Fruit fly (Drosophila melanogaster) whole organism, embryonic: ENCODE measurements around the gene CG10195.
A peak's percentile ranks its signal among the peaks of the same experiment; 100 is the strongest.

Source experiments
- Adf1 ChIP-seq: fragments of 200-800 bp; sonication (Bioruptor generic); IDR thresholded peaks from 2 replicates; pipeline ENCODE4 v1.3.6; 2022; ENCODE audit warnings: missing biosample characterization, missing genetic modification characterization
- Antp ChIP-seq: fragments of 200-800 bp; sonication (Bioruptor generic); optimal IDR thresholded peaks from 3 replicates; lab custom pipeline; 2016; ENCODE audit warnings: missing biosample characterization, missing genetic modification characterization
- CG10147 ChIP-seq: fragments of 200-800 bp; sonication (Bioruptor generic); optimal IDR thresholded peaks from 2 replicates; lab custom pipeline; 2019; ENCODE audit warnings: missing biosample characterization, mild to moderate bottlenecking, missing genetic modification characterization, moderate library complexity
- CG10431 ChIP-seq: fragments of 200-800 bp; sonication (Bioruptor generic); optimal IDR thresholded peaks from 3 replicates; lab custom pipeline; 2018; ENCODE audit warnings: missing biosample characterization, mild to moderate bottlenecking, missing genetic modification characterization
- CG12744 ChIP-seq: fragments of 200-800 bp; sonication (Bioruptor generic); optimal IDR thresholded peaks from 2 replicates; lab custom pipeline; 2016; ENCODE audit warnings: missing biosample characterization, missing genetic modification characterization
- CG13296 ChIP-seq: fragments of 200-800 bp; sonication (Bioruptor generic); optimal IDR thresholded peaks from 3 replicates; lab custom pipeline; 2018; ENCODE audit warnings: missing biosample characterization, mild to moderate bottlenecking, missing genetic modification characterization
- CG14014 ChIP-seq: fragments of 200-800 bp; sonication (Bioruptor generic); IDR thresholded peaks from 2 replicates; pipeline ENCODE4 v1.3.6; 2022; ENCODE audit warnings: missing biosample characterization, missing genetic modification characterization
- CG14050 ChIP-seq: fragments of 200-800 bp; sonication (Bioruptor generic); IDR thresholded peaks from 3 replicates; pipeline ENCODE4 v1.3.6; 2022; ENCODE audit warnings: missing biosample characterization, missing genetic modification characterization
- CG15269 ChIP-seq: fragments of 200-800 bp; sonication (Bioruptor generic); optimal IDR thresholded peaks from 2 replicates; lab custom pipeline; 2018; ENCODE audit warnings: missing biosample characterization, mild to moderate bottlenecking, missing genetic modification characterization, moderate library complexity
- CG15514 ChIP-seq: fragments of 200-800 bp; sonication (Bioruptor generic); optimal IDR thresholded peaks from 3 replicates; lab custom pipeline; 2017; ENCODE audit warnings: missing biosample characterization, missing genetic modification characterization, mild to moderate bottlenecking, moderate library complexity, missing genetic modification reagents
- CG18599 ChIP-seq: fragments of 200-800 bp; sonication (Bioruptor generic); optimal IDR thresholded peaks from 3 replicates; lab custom pipeline; 2017; ENCODE audit warnings: missing biosample characterization, missing genetic modification characterization, mild to moderate bottlenecking, moderate library complexity, missing genetic modification reagents
- CG2120 ChIP-seq: fragments of 200-800 bp; sonication (Bioruptor generic); optimal IDR thresholded peaks from 3 replicates; lab custom pipeline; 2016; ENCODE audit warnings: missing biosample characterization, missing genetic modification characterization
- CG32767 ChIP-seq: fragments of 200-800 bp; sonication (Bioruptor generic); IDR thresholded peaks from 2 replicates; pipeline ENCODE4 v1.3.6; 2022; ENCODE audit warnings: missing biosample characterization, missing genetic modification characterization
- CG6254 ChIP-seq: fragments of 200-800 bp; sonication (Bioruptor generic); optimal IDR thresholded peaks from 3 replicates; lab custom pipeline; 2017; ENCODE audit warnings: mild to moderate bottlenecking, missing biosample characterization, missing genetic modification reagents, missing genetic modification characterization
- CG6689 ChIP-seq: fragments of 200-800 bp; sonication (Bioruptor generic); IDR thresholded peaks from 2 replicates; pipeline ENCODE4 v1.3.6; 2022; ENCODE audit warnings: missing biosample characterization, missing genetic modification characterization
- CG8478 ChIP-seq: fragments of >200 bp; optimal IDR thresholded peaks from 2 replicates; lab custom pipeline; 2018
- CG9437 ChIP-seq: fragments of 200-800 bp; sonication (Bioruptor generic); optimal IDR thresholded peaks from 2 replicates; lab custom pipeline; 2018; ENCODE audit warnings: missing biosample characterization, mild to moderate bottlenecking, missing genetic modification characterization
- CG9727 ChIP-seq: fragments of 200-800 bp; sonication (Bioruptor generic); optimal IDR thresholded peaks from 3 replicates; lab custom pipeline; 2017; ENCODE audit warnings: missing biosample characterization, mild to moderate bottlenecking, missing genetic modification characterization
- CG9817 ChIP-seq: fragments of 200-800 bp; sonication (Bioruptor generic); optimal IDR thresholded peaks from 2 replicates; lab custom pipeline; 2018; ENCODE audit warnings: missing biosample characterization, mild to moderate bottlenecking, missing genetic modification characterization, moderate library complexity
- Camta ChIP-seq: fragments of 200-800 bp; sonication (Bioruptor generic); optimal IDR thresholded peaks from 2 replicates; lab custom pipeline; 2016; ENCODE audit warnings: missing biosample characterization, missing genetic modification characterization
- D19A ChIP-seq: fragments of 200-800 bp; optimal IDR thresholded peaks from 3 replicates; lab custom pipeline; 2019; ENCODE audit warnings: missing biosample characterization, mild to moderate bottlenecking, missing genetic modification characterization, moderate library complexity
- Dek ChIP-seq: fragments of 200-800 bp; sonication (Bioruptor generic); optimal IDR thresholded peaks from 3 replicates; lab custom pipeline; 2019; ENCODE audit warnings: missing biosample characterization, mild to moderate bottlenecking, missing genetic modification characterization, moderate library complexity
- GATAe ChIP-seq: fragments of 200-800 bp; sonication (Bioruptor generic); conservative IDR thresholded peaks from 2 replicates; pipeline ENCODE4 v1.3.6; 2022; ENCODE audit warnings: missing biosample characterization, missing genetic modification characterization
- Gug ChIP-seq: fragments of 200-800 bp; sonication (Bioruptor generic); IDR thresholded peaks from 4 replicates; pipeline ENCODE4 v1.3.6; 2022; ENCODE audit warnings: missing biosample characterization, missing genetic modification characterization
- HLH4C ChIP-seq: fragments of 200-800 bp; sonication (Bioruptor generic); IDR thresholded peaks from 3 replicates; pipeline ENCODE4 v1.3.6; 2022; ENCODE audit warnings: missing biosample characterization, missing genetic modification characterization; ENCODE audit not compliant: partially characterized antibody
- HmgD ChIP-seq: fragments of 200-800 bp; sonication (Bioruptor generic); optimal IDR thresholded peaks from 3 replicates; lab custom pipeline; 2016; ENCODE audit warnings: missing biosample characterization, missing genetic modification characterization
- Hmr ChIP-seq: fragments of 200-800 bp; sonication (Bioruptor generic); optimal IDR thresholded peaks from 3 replicates; lab custom pipeline; 2017; ENCODE audit warnings: mild to moderate bottlenecking, missing biosample characterization, missing genetic modification reagents, missing genetic modification characterization
- Jarid2 ChIP-seq: fragments of 200-800 bp; sonication (Bioruptor generic); optimal IDR thresholded peaks from 3 replicates; lab custom pipeline; 2017; ENCODE audit warnings: mild to moderate bottlenecking, missing biosample characterization, missing genetic modification reagents, missing genetic modification characterization
- Side ChIP-seq: fragments of 200-800 bp; sonication (Bioruptor generic); optimal IDR thresholded peaks from 2 replicates; lab custom pipeline; 2016; ENCODE audit warnings: missing biosample characterization, missing genetic modification characterization
- Sin3A ChIP-seq: fragments of >200 bp; optimal IDR thresholded peaks from 2 replicates; lab custom pipeline; 2018
- Ssrp ChIP-seq: fragments of 200-800 bp; sonication (Bioruptor generic); optimal IDR thresholded peaks from 2 replicates; lab custom pipeline; 2018; ENCODE audit warnings: missing biosample characterization, mild to moderate bottlenecking, missing genetic modification characterization, moderate library complexity
- Trl ChIP-seq, 3 experiments: fragments of >200 bp in 2 of 3; fragments of 200-800 bp in 1 of 3; sonication (Bioruptor generic) in 1 of 3; optimal IDR thresholded peaks; 2 replicates in 1 of 3; 3 replicates in 2 of 3; lab custom pipeline; 2016 to 2017; ENCODE audit warnings: missing biosample characterization in 1 of 3, missing genetic modification characterization in 1 of 3
- Xrp1 ChIP-seq: fragments of 200-800 bp; sonication (Bioruptor generic); IDR thresholded peaks from 2 replicates; pipeline ENCODE4 v1.3.6; 2022; ENCODE audit warnings: missing biosample characterization, missing genetic modification characterization
- bcd ChIP-seq: fragments of 200-800 bp; sonication (Bioruptor generic); optimal IDR thresholded peaks from 2 replicates; lab custom pipeline; 2017; ENCODE audit warnings: missing biosample characterization, mild to moderate bottlenecking, missing genetic modification characterization
- dm ChIP-seq: fragments of 200-800 bp; sonication (Bioruptor generic); optimal IDR thresholded peaks from 3 replicates; lab custom pipeline; 2016; ENCODE audit warnings: missing biosample characterization, missing genetic modification characterization
- ems ChIP-seq: fragments of 200-800 bp; sonication (Bioruptor generic); optimal IDR thresholded peaks from 3 replicates; lab custom pipeline; 2016; ENCODE audit warnings: missing biosample characterization, missing genetic modification characterization
- eve ChIP-seq, 2 experiments: fragments of >200 bp; optimal IDR thresholded peaks; 2 replicates each; lab custom pipeline; 2017; ENCODE audit warnings: missing biosample characterization in 2 of 2, missing genetic modification characterization in 2 of 2
- grau ChIP-seq: fragments of 200-800 bp; optimal IDR thresholded peaks from 3 replicates; lab custom pipeline; 2019; ENCODE audit warnings: missing biosample characterization, mild to moderate bottlenecking, missing genetic modification characterization, moderate library complexity
- grn ChIP-seq: fragments of 200-800 bp; sonication (Bioruptor generic); optimal IDR thresholded peaks from 3 replicates; lab custom pipeline; 2017; ENCODE audit warnings: missing biosample characterization, missing genetic modification characterization
- gsb ChIP-seq: fragments of 200-800 bp; sonication (Bioruptor generic); IDR thresholded peaks from 2 replicates; pipeline ENCODE4 v1.3.6; 2022; ENCODE audit warnings: missing biosample characterization, missing genetic modification characterization
- lmd ChIP-seq: fragments of 200-800 bp; sonication (Bioruptor generic); IDR thresholded peaks from 2 replicates; pipeline ENCODE4 v1.3.6; 2022; ENCODE audit warnings: missing biosample characterization, missing genetic modification characterization
- mam ChIP-seq: fragments of 200-800 bp; sonication (Bioruptor generic); optimal IDR thresholded peaks from 3 replicates; lab custom pipeline; 2016; ENCODE audit warnings: missing biosample characterization, missing genetic modification characterization
- nerfin-2 ChIP-seq: fragments of 200-800 bp; sonication (Bioruptor generic); IDR thresholded peaks from 2 replicates; pipeline ENCODE4 v1.3.6; 2022; ENCODE audit warnings: missing biosample characterization, missing genetic modification characterization; ENCODE audit not compliant: partially characterized antibody
- nom ChIP-seq: fragments of 200-800 bp; sonication (Bioruptor generic); optimal IDR thresholded peaks from 2 replicates; lab custom pipeline; 2017; ENCODE audit warnings: missing biosample characterization, missing genetic modification characterization, mild to moderate bottlenecking, moderate library complexity, missing genetic modification reagents
- otp ChIP-seq: fragments of 200-800 bp; sonication (Bioruptor generic); IDR thresholded peaks from 3 replicates; pipeline ENCODE4, ENCODE4 v1.3.6; 2022; ENCODE audit warnings: missing biosample characterization, missing genetic modification characterization
- slou ChIP-seq: fragments of 200-800 bp; sonication (Bioruptor generic); optimal IDR thresholded peaks from 3 replicates; lab custom pipeline; 2016; ENCODE audit warnings: missing biosample characterization, missing genetic modification characterization
- sqz ChIP-seq: fragments of 200-800 bp; sonication (Bioruptor generic); optimal IDR thresholded peaks from 3 replicates; lab custom pipeline; 2018; ENCODE audit warnings: missing biosample characterization, mild to moderate bottlenecking, missing genetic modification characterization
- sr ChIP-seq: fragments of 200-800 bp; sonication (Bioruptor generic); IDR thresholded peaks from 3 replicates; pipeline ENCODE4 v1.3.6; 2022; ENCODE audit warnings: missing biosample characterization, missing genetic modification characterization
- toy ChIP-seq: fragments of 200-800 bp; sonication (Bioruptor generic); IDR thresholded peaks from 2 replicates; pipeline ENCODE4 v1.3.6; 2022; ENCODE audit warnings: missing biosample characterization, missing genetic modification characterization
- tup ChIP-seq: fragments of 200-800 bp; sonication (Bioruptor generic); optimal IDR thresholded peaks from 2 replicates; lab custom pipeline; 2016; ENCODE audit warnings: missing biosample characterization, mild to moderate bottlenecking, missing genetic modification characterization, moderate library complexity
- usp ChIP-seq: fragments of >200 bp; optimal IDR thresholded peaks from 2 replicates; lab custom pipeline; 2017; ENCODE audit warnings: missing biosample characterization, missing genetic modification characterization
- vfl ChIP-seq: fragments of 200-800 bp; sonication (Bioruptor generic); optimal IDR thresholded peaks from 2 replicates; lab custom pipeline; 2016; ENCODE audit warnings: missing biosample characterization, missing genetic modification characterization

Gene CG10195

DNA sequence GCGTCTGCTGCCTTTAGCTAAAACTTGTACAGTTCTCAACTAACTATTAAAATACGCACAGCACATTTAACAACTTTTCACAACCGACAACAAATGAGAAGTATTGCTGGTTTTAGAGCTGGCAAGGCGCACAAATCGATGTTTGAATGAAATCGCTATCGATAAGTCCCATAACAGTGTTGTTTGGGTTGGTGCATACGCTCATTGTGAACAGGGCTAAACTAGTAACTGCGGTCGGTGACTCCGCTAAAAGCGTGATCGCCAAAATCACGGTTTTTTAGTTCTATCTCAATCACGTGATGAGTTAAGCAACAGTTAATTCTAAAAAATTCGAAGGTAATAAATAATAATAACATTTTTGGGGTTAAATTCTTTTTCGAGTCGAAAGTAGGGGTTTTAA, 31.1 kb downstream of the CG10195 start, which contains the start of gene Top2 (continued):
- TF ChIP-seq vfl (GFP tag; lab: Kevin White, UChicago) (peak; percentile 52), nerfin-2 (GFP tag; lab: Robert Waterston, UW) (peak; percentile 53; the same call in 1 of the 2 replicates), grau (peak; percentile 55), CG32767 (peak; percentile 47; the same call in 1 of the 2 replicates), CG10147 (GFP tag; lab: Kevin White, UChicago) (peak; percentile 22), sqz (GFP tag; lab: Kevin White, UChicago) (no peak), Trl (optimal IDR thresholded peaks at IDR 0.05; lab: Kevin White, UChicago) (no peak), Trl (GFP tag; optimal IDR thresholded peaks at IDR 0.05; lab: Kevin White, UChicago) (peak; percentile 6), grn (GFP tag; lab: Kevin White, UChicago) (no peak), CG6254 (GFP tag; lab: Kevin White, UChicago) (no peak), CG9817 (tag; lab: Kevin White, UChicago) (peak; percentile 30), usp (GFP tag; lab: Kevin White, UChicago) (no peak), dm (GFP tag; lab: Kevin White, UChicago) (peak; percentile 64), tup (GFP tag; lab: Kevin White, UChicago) (no peak), nom (GFP tag; lab: Kevin White, UChicago) (no peak), CG8478 (lab: Kevin White, UChicago) (no peak), Camta (GFP tag; lab: Kevin White, UChicago) (peak; percentile 23), CG12744 (no peak), HLH4C (GFP tag; lab: Robert Waterston, UW) (peak; percentile 82), D19A (tag; lab: Kevin White, UChicago) (peak; percentile 18), CG15514 (peak; percentile 86), Jarid2 (GFP tag; lab: Kevin White, UChicago) (no peak), CG15269 (tag; lab: Kevin White, UChicago) (no peak), CG13296 (GFP tag; lab: Kevin White, UChicago) (no peak), eve (GFP tag; optimal IDR thresholded peaks at IDR 0.05; lab: Kevin White, UChicago) (no peak), slou (peak; percentile 18), ems (GFP tag; lab: Kevin White, UChicago) (peak; percentile 29), gsb (GFP tag; lab: Robert Waterston, UW) (no peak), Sin3A (lab: Kevin White, UChicago) (peak; percentile 41), CG2120 (peak; percentile 58), Xrp1 (GFP tag; lab: Robert Waterston, UW) (no peak), Hmr (GFP tag; lab: Kevin White, UChicago) (peak; percentile 82), Adf1 (GFP tag; lab: Robert Waterston, UW) (peak; percentile 19; the same call in 1 of the 2 replicates), bcd (GFP tag; lab: Kevin White, UChicago) (peak; percentile 44), otp (GFP tag; lab: Robert Waterston, UW) (no peak), CG10431 (GFP tag; lab: Kevin White, UChicago) (no peak), CG14050 (GFP tag; lab: Robert Waterston, UW) (no peak), mam (GFP tag; lab: Kevin White, UChicago) (peak; percentile 25), CG18599 (GFP tag; lab: Kevin White, UChicago) (no peak), Gug (GFP tag; lab: Robert Waterston, UW) (no peak; the same call in 3 of the 4 replicates), lmd (no peak), toy (GFP tag; lab: Robert Waterston, UW) (no peak), Ssrp (peak; percentile 43), Antp (GFP tag; lab: Kevin White, UChicago) (peak; percentile 43), Side (peak; percentile 42), CG14014 (GFP tag; lab: Robert Waterston, UW) (no peak), CG6689 (GFP tag; lab: Robert Waterston, UW) (no peak), Dek (tag; lab: Kevin White, UChicago) (peak; percentile 54), sr (GFP tag; lab: Robert Waterston, UW) (no peak), HmgD (GFP tag; lab: Kevin White, UChicago) (peak; percentile 95), CG9437 (peak; percentile 5), CG9727 (GFP tag; lab: Kevin White, UChicago) (peak; percentile 24), GATAe (GFP tag; lab: Robert Waterston, UW) (no peak)
